Fruit fly (Drosophila melanogaster) whole organism, embryonic: ENCODE measurements around the gene CG13894.

Experiments used
- CG10209 ChIP-seq: fragments of 200-800 bp; sonication (Bioruptor generic); optimal IDR thresholded peaks from 3 replicates; lab custom pipeline; 2017; ENCODE audit warnings: missing biosample characterization, mild to moderate bottlenecking, missing genetic modification characterization, missing genetic modification reagents
- CG11696 ChIP-seq: fragments of 200-800 bp; sonication (Bioruptor generic); IDR thresholded peaks from 2 replicates; pipeline ENCODE4 v1.3.6; 2022; ENCODE audit warnings: missing biosample characterization, missing genetic modification characterization
- CG12104 ChIP-seq: fragments of 200-800 bp; sonication (Bioruptor generic); optimal IDR thresholded peaks from 3 replicates; lab custom pipeline; 2016; ENCODE audit warnings: missing biosample characterization, missing genetic modification characterization
- CG12299 ChIP-seq: fragments of 200-800 bp; sonication (Bioruptor generic); optimal IDR thresholded peaks from 2 replicates; lab custom pipeline; 2018; ENCODE audit warnings: missing biosample characterization, mild to moderate bottlenecking, missing genetic modification characterization
- CG13894 ChIP-seq: fragments of 200-800 bp; sonication (Bioruptor generic); optimal IDR thresholded peaks from 3 replicates; lab custom pipeline; 2018; ENCODE audit warnings: missing biosample characterization, mild to moderate bottlenecking, missing genetic modification characterization, moderate library complexity
- CG17385 ChIP-seq: fragments of 200-800 bp; sonication (Bioruptor generic); optimal IDR thresholded peaks from 3 replicates; lab custom pipeline; 2018; ENCODE audit warnings: missing biosample characterization, mild to moderate bottlenecking, missing genetic modification characterization
- CG17568 ChIP-seq: fragments of 200-800 bp; sonication (Bioruptor generic); optimal IDR thresholded peaks from 2 replicates; lab custom pipeline; 2018; ENCODE audit warnings: missing biosample characterization, mild to moderate bottlenecking, missing genetic modification characterization, moderate library complexity
- CG17829 ChIP-seq: fragments of 200-800 bp; optimal IDR thresholded peaks from 2 replicates; lab custom pipeline; 2019; ENCODE audit warnings: missing biosample characterization, mild to moderate bottlenecking, missing genetic modification characterization, moderate library complexity
- CG18599 ChIP-seq: fragments of 200-800 bp; sonication (Bioruptor generic); optimal IDR thresholded peaks from 3 replicates; lab custom pipeline; 2017; ENCODE audit warnings: missing biosample characterization, missing genetic modification characterization, mild to moderate bottlenecking, moderate library complexity, missing genetic modification reagents
- CG2678 ChIP-seq: fragments of 200-800 bp; sonication (Bioruptor generic); optimal IDR thresholded peaks from 3 replicates; lab custom pipeline; 2019; ENCODE audit warnings: missing biosample characterization, mild to moderate bottlenecking, missing genetic modification characterization, moderate library complexity
- CG3726 ChIP-seq: fragments of 200-800 bp; sonication (Bioruptor generic); IDR thresholded peaks from 3 replicates; pipeline ENCODE4, ENCODE4 v1.3.6; 2022; ENCODE audit warnings: missing biosample characterization, missing genetic modification characterization
- CG4730 ChIP-seq: fragments of 200-800 bp; sonication (Bioruptor generic); IDR thresholded peaks from 2 replicates; pipeline ENCODE4 v1.3.6; 2022; ENCODE audit warnings: missing biosample characterization, missing genetic modification characterization
- CG8290 ChIP-seq, 3 experiments: fragments of 200-800 bp; sonication (Bioruptor generic); optimal IDR thresholded peaks; 2 replicates each; lab custom pipeline; 2016 to 2019; ENCODE audit warnings: missing biosample characterization in 3 of 3, missing genetic modification characterization in 3 of 3, mild to moderate bottlenecking in 2 of 3, moderate library complexity in 1 of 3
- CG8388 ChIP-seq: fragments of 200-800 bp; sonication (Bioruptor generic); optimal IDR thresholded peaks from 2 replicates; lab custom pipeline; 2019; ENCODE audit warnings: missing biosample characterization, mild to moderate bottlenecking, missing genetic modification characterization, moderate library complexity
- CG9437 ChIP-seq: fragments of 200-800 bp; sonication (Bioruptor generic); optimal IDR thresholded peaks from 2 replicates; lab custom pipeline; 2018; ENCODE audit warnings: missing biosample characterization, mild to moderate bottlenecking, missing genetic modification characterization
- CG9932 ChIP-seq: fragments of 200-800 bp; sonication (Bioruptor generic); IDR thresholded peaks from 2 replicates; pipeline ENCODE4 v1.3.6; 2022; ENCODE audit warnings: missing biosample characterization, missing genetic modification characterization
- Camta ChIP-seq: fragments of 200-800 bp; sonication (Bioruptor generic); optimal IDR thresholded peaks from 2 replicates; lab custom pipeline; 2016; ENCODE audit warnings: missing biosample characterization, missing genetic modification characterization
- D19B ChIP-seq: fragments of 200-800 bp; sonication (Bioruptor generic); optimal IDR thresholded peaks from 2 replicates; lab custom pipeline; 2017; ENCODE audit warnings: missing biosample characterization, mild to moderate bottlenecking, missing genetic modification characterization
- Deaf1 ChIP-seq: fragments of 200-800 bp; optimal IDR thresholded peaks from 3 replicates; lab custom pipeline; 2019; ENCODE audit warnings: missing biosample characterization, mild to moderate bottlenecking, missing genetic modification characterization, moderate library complexity
- HLH4C ChIP-seq: fragments of 200-800 bp; sonication (Bioruptor generic); IDR thresholded peaks from 3 replicates; pipeline ENCODE4 v1.3.6; 2022; ENCODE audit warnings: missing biosample characterization, missing genetic modification characterization; ENCODE audit not compliant: partially characterized antibody
- HmgZ ChIP-seq: fragments of 200-800 bp; sonication (Bioruptor generic); optimal IDR thresholded peaks from 2 replicates; lab custom pipeline; 2018; ENCODE audit warnings: missing biosample characterization, mild to moderate bottlenecking, missing genetic modification characterization
- Hmx ChIP-seq: fragments of 200-800 bp; sonication (Bioruptor generic); optimal IDR thresholded peaks from 2 replicates; lab custom pipeline; 2016; ENCODE audit warnings: missing biosample characterization, missing genetic modification characterization
- Med ChIP-seq: fragments of 200-800 bp; sonication (Bioruptor generic); peaks from one replicate; lab custom pipeline; 2016; ENCODE audit warnings: missing biosample characterization, missing genetic modification characterization, mild to moderate bottlenecking, inconsistent platforms, moderate library complexity
- Meics ChIP-seq: fragments of 200-800 bp; sonication (Bioruptor generic); optimal IDR thresholded peaks from 2 replicates; lab custom pipeline; 2017; ENCODE audit warnings: missing biosample characterization, mild to moderate bottlenecking, missing genetic modification characterization
- Nf-YC ChIP-seq: fragments of 200-800 bp; optimal IDR thresholded peaks from 3 replicates; lab custom pipeline; 2019; ENCODE audit warnings: missing biosample characterization, mild to moderate bottlenecking, missing genetic modification characterization, moderate library complexity
- NfI ChIP-seq: fragments of 200-800 bp; sonication (Bioruptor generic); optimal IDR thresholded peaks from 3 replicates; lab custom pipeline; 2018; ENCODE audit warnings: missing biosample characterization, mild to moderate bottlenecking, missing genetic modification characterization, moderate library complexity
- Poxn ChIP-seq: fragments of 200-800 bp; sonication (Bioruptor generic); IDR thresholded peaks from 2 replicates; pipeline ENCODE4 v1.3.6; 2022; ENCODE audit warnings: missing biosample characterization, missing genetic modification characterization
- Sry-β ChIP-seq: fragments of 200-800 bp; sonication (Bioruptor generic); optimal IDR thresholded peaks from 2 replicates; lab custom pipeline; 2018; ENCODE audit warnings: missing biosample characterization, mild to moderate bottlenecking, missing genetic modification characterization, moderate library complexity
- bsh ChIP-seq, 2 experiments: fragments of 200-800 bp; sonication (Bioruptor generic); optimal IDR thresholded peaks; 2 replicates each; lab custom pipeline; 2017 to 2018; ENCODE audit warnings: mild to moderate bottlenecking in 2 of 2, missing biosample characterization in 2 of 2, missing genetic modification characterization in 2 of 2, moderate library complexity in 1 of 2
- cato ChIP-seq: fragments of 200-800 bp; sonication (Bioruptor generic); optimal IDR thresholded peaks from 2 replicates; lab custom pipeline; 2016; ENCODE audit warnings: missing biosample characterization, missing genetic modification characterization, borderline replicate concordance
- chm ChIP-seq: fragments of 200-800 bp; sonication (Bioruptor generic); IDR thresholded peaks from 2 replicates; pipeline ENCODE4 v1.3.6; 2022; ENCODE audit warnings: missing biosample characterization, missing genetic modification characterization
- corto ChIP-seq: fragments of 200-800 bp; sonication (Bioruptor generic); optimal IDR thresholded peaks from 2 replicates; lab custom pipeline; 2016; ENCODE audit warnings: missing biosample characterization, mild to moderate bottlenecking, missing genetic modification characterization, moderate library complexity
- esg ChIP-seq: fragments of 200-800 bp; sonication (Bioruptor generic); conservative IDR thresholded peaks from 2 replicates; pipeline ENCODE4 v1.3.6; 2022; ENCODE audit warnings: missing biosample characterization, missing genetic modification characterization
- fd3F ChIP-seq: fragments of 200-800 bp; sonication (Bioruptor generic); optimal IDR thresholded peaks from 2 replicates; lab custom pipeline; 2018; ENCODE audit warnings: missing biosample characterization, mild to moderate bottlenecking, missing genetic modification characterization, moderate library complexity
- gce ChIP-seq: fragments of 200-800 bp; sonication (Bioruptor generic); IDR thresholded peaks from 3 replicates; pipeline ENCODE4 v1.3.6; 2022; ENCODE audit warnings: missing biosample characterization, missing genetic modification characterization
- gem ChIP-seq: fragments of 200-800 bp; sonication (Bioruptor generic); optimal IDR thresholded peaks from 2 replicates; lab custom pipeline; 2019; ENCODE audit warnings: missing biosample characterization, mild to moderate bottlenecking, missing genetic modification characterization, moderate library complexity
- inv ChIP-seq: fragments of 200-800 bp; sonication (Bioruptor generic); IDR thresholded peaks from 2 replicates; pipeline ENCODE4 v1.3.6; 2022; ENCODE audit warnings: missing biosample characterization, missing genetic modification characterization; ENCODE audit not compliant: partially characterized antibody
- kni ChIP-seq: fragments of 200-800 bp; sonication (Bioruptor generic); optimal IDR thresholded peaks from 3 replicates; lab custom pipeline; 2017; ENCODE audit warnings: mild to moderate bottlenecking, missing biosample characterization, missing genetic modification reagents, missing genetic modification characterization
- lola ChIP-seq, 3 experiments: fragments of >200 bp in 2 of 3; fragments of 200-800 bp in 1 of 3; sonication (Bioruptor generic) in 1 of 3; optimal IDR thresholded peaks; 2 replicates each; lab custom pipeline; 2017 to 2019; ENCODE audit warnings: missing biosample characterization in 3 of 3, missing genetic modification characterization in 3 of 3, mild to moderate bottlenecking in 1 of 3, moderate library complexity in 1 of 3
- lov ChIP-seq, 2 experiments: fragments of 200-800 bp in 1 of 2; fragments of >200 bp in 1 of 2; sonication (Bioruptor generic) in 1 of 2; IDR thresholded peaks in 1 of 2; optimal IDR thresholded peaks in 1 of 2; 2 replicates in 1 of 2; 3 replicates in 1 of 2; pipeline versions ENCODE4 v1.3.6 to Lab custom; 2017 to 2022; ENCODE audit warnings: missing biosample characterization in 1 of 2, missing genetic modification characterization in 1 of 2
- nmo ChIP-seq: fragments of 200-800 bp; sonication (Bioruptor generic); optimal IDR thresholded peaks from 2 replicates; lab custom pipeline; 2018; ENCODE audit warnings: missing biosample characterization, mild to moderate bottlenecking, missing genetic modification characterization, moderate library complexity
- pho ChIP-seq: fragments of 200-800 bp; sonication (Bioruptor generic); optimal IDR thresholded peaks from 2 replicates; lab custom pipeline; 2016; ENCODE audit warnings: missing biosample characterization, missing genetic modification characterization
- pnt ChIP-seq: fragments of 200-800 bp; sonication (Bioruptor generic); optimal IDR thresholded peaks from 3 replicates; lab custom pipeline; 2016; ENCODE audit warnings: missing biosample characterization, missing genetic modification characterization
- pros ChIP-seq: fragments of 200-800 bp; sonication (Bioruptor generic); optimal IDR thresholded peaks from 3 replicates; lab custom pipeline; 2019; ENCODE audit warnings: missing biosample characterization, mild to moderate bottlenecking, missing genetic modification characterization, moderate library complexity
- row ChIP-seq: fragments of 200-800 bp; sonication (Bioruptor generic); IDR thresholded peaks from 3 replicates; pipeline ENCODE4 v1.3.6; 2022; ENCODE audit warnings: missing biosample characterization, missing genetic modification characterization
- schlank ChIP-seq: fragments of 200-800 bp; sonication (Bioruptor generic); optimal IDR thresholded peaks from 2 replicates; lab custom pipeline; 2018; ENCODE audit warnings: missing biosample characterization, mild to moderate bottlenecking, missing genetic modification characterization

CG13894 gene

dm6 chr3L:699368-700150 is 615 bp upstream of the CG13894 start (continued):
- TF ChIP-seq HLH4C (GFP tag; lab: Robert Waterston, UW), result no peak
- TF ChIP-seq fd3F (GFP tag; lab: Kevin White, UChicago), result peak; percentile 11
- peak; percentile 99 for TF ChIP-seq Sry-β (GFP tag; lab: Kevin White, UChicago)
- TF ChIP-seq cato (GFP tag; lab: Kevin White, UChicago), result peak; percentile 29
- TF ChIP-seq pnt (GFP tag; lab: Kevin White, UChicago), result peak; percentile 24
- TF ChIP-seq CG9932, result no peak; the same call in 1 of the 2 replicates
- peak; percentile 97 for TF ChIP-seq CG10209 (GFP tag; lab: Kevin White, UChicago)
- peak; percentile 30 to 47 for TF ChIP-seq bsh (GFP tag; optimal IDR thresholded peaks at IDR 0.05; lab: Kevin White, UChicago)
- peak; percentile 13 for TF ChIP-seq CG17829 (tag; lab: Kevin White, UChicago)
- peak; percentile 62 for TF ChIP-seq CG2678 (tag; lab: Kevin White, UChicago)
- TF ChIP-seq Camta (GFP tag; lab: Kevin White, UChicago), result peak; percentile 8
- peak; percentile 23 for TF ChIP-seq Nf-YC (tag; lab: Kevin White, UChicago)
- no peak for TF ChIP-seq CG4730 (GFP tag; lab: Robert Waterston, UW)
- TF ChIP-seq CG18599, result peak; percentile 60
- TF ChIP-seq Med (GFP tag; lab: Kevin White, UChicago), result peak; percentile 81
- TF ChIP-seq CG8388 (GFP tag; lab: Kevin White, UChicago), result peak; percentile 43
- peak; percentile 29; the same call in 1 of the 2 replicates for TF ChIP-seq esg (GFP tag; lab: Robert Waterston, UW)
- no peak for TF ChIP-seq inv (GFP tag; lab: Robert Waterston, UW)
- peak in 1 of 3 experiments; percentile 68 for TF ChIP-seq lola (GFP tag; optimal IDR thresholded peaks at IDR 0.05; lab: Kevin White, UChicago)
- TF ChIP-seq Meics (GFP tag; lab: Kevin White, UChicago), result peak; percentile 54
- TF ChIP-seq schlank, result peak; percentile 5
- peak; percentile 24 for TF ChIP-seq CG9437
- TF ChIP-seq Hmx (GFP tag; lab: Kevin White, UChicago), result peak; percentile 47
- TF ChIP-seq lov (optimal IDR thresholded peaks at IDR 0.05; lab: Kevin White, UChicago), result no peak
- TF ChIP-seq lov (GFP tag; IDR thresholded peaks at IDR 0.05; lab: Robert Waterston, UW), result 0 out of 3 replicates have a peak, but pooled peaks have one; percentile 49
- peak; percentile 13 for TF ChIP-seq CG12104 (GFP tag; lab: Kevin White, UChicago)
- no peak for TF ChIP-seq corto
- peak; percentile 97 for TF ChIP-seq kni (GFP tag; lab: Kevin White, UChicago)
- peak; percentile 99 for TF ChIP-seq Deaf1 (tag; lab: Kevin White, UChicago)
- TF ChIP-seq HmgZ (tag; lab: Kevin White, UChicago), result no peak
- no peak for TF ChIP-seq Poxn (GFP tag; lab: Robert Waterston, UW)
- TF ChIP-seq CG12299 (tag; lab: Kevin White, UChicago), result no peak
- TF ChIP-seq chm (GFP tag; lab: Robert Waterston, UW), result peak; percentile 22; the same call in 1 of the 2 replicates
- peak; percentile 75 for TF ChIP-seq gem (tag; lab: Kevin White, UChicago)
- peak; percentile 35 for TF ChIP-seq CG17385 (GFP tag; lab: Kevin White, UChicago)
- TF ChIP-seq D19B (GFP tag; lab: Kevin White, UChicago), result peak; percentile 1
- TF ChIP-seq CG13894 (tag; lab: Kevin White, UChicago), result peak; percentile 100
- TF ChIP-seq row (GFP tag; lab: Robert Waterston, UW), result peak; percentile 94
- TF ChIP-seq pros (GFP tag; lab: Kevin White, UChicago), result peak; percentile 96
- no peak for TF ChIP-seq gce (GFP tag; lab: Robert Waterston, UW)
- TF ChIP-seq CG8290 (GFP tag; optimal IDR thresholded peaks at IDR 0.05; lab: Kevin White, UChicago), result peak; percentile 100
- TF ChIP-seq CG8290 (tag; optimal IDR thresholded peaks at IDR 0.05; lab: Kevin White, UChicago), result peak; percentile 69 to 88
- TF ChIP-seq CG17568 (GFP tag; lab: Kevin White, UChicago), result peak; percentile 9
- peak; percentile 13 for TF ChIP-seq pho (GFP tag; lab: Kevin White, UChicago)
- peak; percentile 67 for TF ChIP-seq nmo
- TF ChIP-seq NfI (GFP tag; lab: Kevin White, UChicago), result peak; percentile 31
- no peak for TF ChIP-seq CG3726 (GFP tag; lab: Robert Waterston, UW)
- TF ChIP-seq CG11696, result no peak
